Worm (Caenorhabditis elegans) whole organism, L3 larva: ENCODE results near the gene Y46G5A.39.

ENCODE experiments used
- ama-1 ChIP-seq: fragments of 150-350 bp; optimal IDR thresholded peaks from 2 replicates; lab custom pipeline; 2018
- egl-5 ChIP-seq: fragments of 150-350 bp; optimal IDR thresholded peaks from 2 replicates; lab custom pipeline; 2017; ENCODE audit warnings: missing biosample characterization, missing genetic modification reagents, missing genetic modification characterization, inconsistent platforms
- elt-1 ChIP-seq: fragments of 150-350 bp; optimal IDR thresholded peaks from 2 replicates; lab custom pipeline; 2014; ENCODE audit warnings: missing biosample characterization, missing genetic modification characterization

DNA sequence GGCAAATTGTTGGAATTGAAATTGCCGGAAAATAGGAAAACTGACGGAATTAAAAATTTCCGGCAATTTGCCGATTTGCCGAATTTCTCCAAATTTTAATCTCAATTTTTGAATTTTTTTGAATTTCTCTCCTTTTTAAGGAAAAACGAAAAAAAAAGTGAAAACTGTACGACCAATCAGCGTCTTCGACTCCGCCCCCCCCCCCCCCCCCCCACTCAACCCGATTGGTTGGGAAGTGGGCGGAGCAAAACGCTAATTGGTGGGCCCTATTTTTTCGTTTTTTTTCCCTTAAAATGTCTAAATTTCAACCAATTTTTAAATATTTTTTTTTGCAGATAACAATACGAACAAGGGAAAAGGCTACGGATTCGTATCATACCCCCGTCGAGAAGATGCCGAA lies 16.3 kb upstream of the Y46G5A.39 start:
- TF ChIP-seq egl-5 (no peak), ama-1 (lab: Kevin White, UChicago) (no peak), elt-1 (tag; lab: Kevin White, UChicago) (no peak)
